Fruit fly (Drosophila melanogaster) whole organism, embryonic: ENCODE measurements around the gene CG11593.
A peak's percentile ranks its signal among the peaks of the same experiment; 100 is the strongest.

Source experiments
- CG10267 ChIP-seq: fragments of 200-800 bp; sonication (Bioruptor generic); optimal IDR thresholded peaks from 2 replicates; lab custom pipeline; 2018; ENCODE audit warnings: missing biosample characterization, mild to moderate bottlenecking, missing genetic modification characterization, moderate library complexity
- CG1233 ChIP-seq: fragments of 200-800 bp; sonication (Bioruptor generic); optimal IDR thresholded peaks from 4 replicates; lab custom pipeline; 2018; ENCODE audit warnings: missing biosample characterization, mild to moderate bottlenecking, missing genetic modification characterization
- CG12744 ChIP-seq: fragments of 200-800 bp; sonication (Bioruptor generic); optimal IDR thresholded peaks from 2 replicates; lab custom pipeline; 2016; ENCODE audit warnings: missing biosample characterization, missing genetic modification characterization
- CG13894 ChIP-seq: fragments of 200-800 bp; sonication (Bioruptor generic); optimal IDR thresholded peaks from 3 replicates; lab custom pipeline; 2018; ENCODE audit warnings: missing biosample characterization, mild to moderate bottlenecking, missing genetic modification characterization, moderate library complexity
- CG14014 ChIP-seq: fragments of 200-800 bp; sonication (Bioruptor generic); IDR thresholded peaks from 2 replicates; pipeline ENCODE4 v1.3.6; 2022; ENCODE audit warnings: missing biosample characterization, missing genetic modification characterization
- CG14860 ChIP-seq: fragments of 200-800 bp; sonication (Bioruptor generic); IDR thresholded peaks from 3 replicates; pipeline ENCODE4 v1.3.6; 2022; ENCODE audit warnings: missing biosample characterization, missing genetic modification characterization; ENCODE audit not compliant: partially characterized antibody
- CG17359 ChIP-seq: fragments of 200-800 bp; sonication (Bioruptor generic); optimal IDR thresholded peaks from 3 replicates; lab custom pipeline; 2018; ENCODE audit warnings: missing biosample characterization, mild to moderate bottlenecking, missing genetic modification characterization, moderate library complexity
- CG17912 ChIP-seq: fragments of 200-800 bp; sonication (Bioruptor generic); optimal IDR thresholded peaks from 2 replicates; lab custom pipeline; 2018; ENCODE audit warnings: missing biosample characterization, mild to moderate bottlenecking, missing genetic modification characterization
- CG18599 ChIP-seq: fragments of 200-800 bp; sonication (Bioruptor generic); optimal IDR thresholded peaks from 3 replicates; lab custom pipeline; 2017; ENCODE audit warnings: missing biosample characterization, missing genetic modification characterization, mild to moderate bottlenecking, moderate library complexity, missing genetic modification reagents
- CG30403 ChIP-seq: fragments of 200-800 bp; sonication (Bioruptor generic); optimal IDR thresholded peaks from 3 replicates; lab custom pipeline; 2016; ENCODE audit warnings: missing biosample characterization, missing genetic modification characterization
- CG30431 ChIP-seq: fragments of 200-800 bp; sonication (Bioruptor generic); optimal IDR thresholded peaks from 2 replicates; lab custom pipeline; 2017; ENCODE audit warnings: missing biosample characterization, missing genetic modification characterization
- CG31365 ChIP-seq: fragments of 200-800 bp; sonication (Bioruptor generic); optimal IDR thresholded peaks from 2 replicates; lab custom pipeline; 2018; ENCODE audit warnings: missing biosample characterization, mild to moderate bottlenecking, missing genetic modification characterization
- CG3163 ChIP-seq: fragments of 200-800 bp; sonication (Bioruptor generic); optimal IDR thresholded peaks from 3 replicates; lab custom pipeline; 2016; ENCODE audit warnings: missing biosample characterization, missing genetic modification characterization
- CG32772 ChIP-seq: fragments of 200-800 bp; sonication (Bioruptor generic); IDR thresholded peaks from 2 replicates; pipeline ENCODE4 v1.3.6; 2022; ENCODE audit warnings: missing biosample characterization, missing genetic modification characterization
- CG3726 ChIP-seq: fragments of 200-800 bp; sonication (Bioruptor generic); IDR thresholded peaks from 3 replicates; pipeline ENCODE4, ENCODE4 v1.3.6; 2022; ENCODE audit warnings: missing biosample characterization, missing genetic modification characterization
- CG4282 ChIP-seq: fragments of 200-800 bp; sonication (Bioruptor generic); optimal IDR thresholded peaks from 2 replicates; lab custom pipeline; 2016; ENCODE audit warnings: missing biosample characterization, missing genetic modification characterization
- CG43689 ChIP-seq: fragments of 200-800 bp; sonication (Bioruptor generic); IDR thresholded peaks from 2 replicates; pipeline ENCODE4 v1.3.6; 2022; ENCODE audit warnings: missing biosample characterization, missing genetic modification characterization
- CG7271 ChIP-seq: fragments of 200-800 bp; sonication (Bioruptor generic); optimal IDR thresholded peaks from 2 replicates; lab custom pipeline; 2018; ENCODE audit warnings: missing biosample characterization, mild to moderate bottlenecking, missing genetic modification characterization, moderate library complexity
- CG7786 ChIP-seq: fragments of 200-800 bp; sonication (Bioruptor generic); optimal IDR thresholded peaks from 2 replicates; lab custom pipeline; 2016; ENCODE audit warnings: missing biosample characterization, missing genetic modification characterization
- CG8359 ChIP-seq: fragments of 200-800 bp; sonication (Bioruptor generic); optimal IDR thresholded peaks from 2 replicates; lab custom pipeline; 2017; ENCODE audit warnings: missing biosample characterization, mild to moderate bottlenecking, missing genetic modification characterization, borderline replicate concordance
- CG9437 ChIP-seq: fragments of 200-800 bp; sonication (Bioruptor generic); optimal IDR thresholded peaks from 2 replicates; lab custom pipeline; 2018; ENCODE audit warnings: missing biosample characterization, mild to moderate bottlenecking, missing genetic modification characterization
- CkIIα-i1 ChIP-seq: fragments of 200-800 bp; sonication (Bioruptor generic); IDR thresholded peaks from 2 replicates; pipeline ENCODE4 v1.3.6; 2022; ENCODE audit warnings: missing biosample characterization, missing genetic modification characterization
- Hmx ChIP-seq: fragments of 200-800 bp; sonication (Bioruptor generic); optimal IDR thresholded peaks from 2 replicates; lab custom pipeline; 2016; ENCODE audit warnings: missing biosample characterization, missing genetic modification characterization
- Hr39 ChIP-seq: fragments of >200 bp; optimal IDR thresholded peaks from 2 replicates; lab custom pipeline; 2017
- Med ChIP-seq: fragments of 200-800 bp; sonication (Bioruptor generic); peaks from one replicate; lab custom pipeline; 2016; ENCODE audit warnings: missing biosample characterization, missing genetic modification characterization, mild to moderate bottlenecking, inconsistent platforms, moderate library complexity
- Mrtf ChIP-seq: fragments of 200-800 bp; sonication (Bioruptor generic); IDR thresholded peaks from 3 replicates; pipeline ENCODE4 v1.3.6; 2022; ENCODE audit warnings: missing biosample characterization, missing genetic modification characterization
- Oli ChIP-seq: fragments of 200-800 bp; sonication (Bioruptor generic); optimal IDR thresholded peaks from 2 replicates; lab custom pipeline; 2018; ENCODE audit warnings: missing biosample characterization, mild to moderate bottlenecking, missing genetic modification characterization, moderate library complexity
- Spps ChIP-seq: fragments of 200-800 bp; sonication (Bioruptor generic); optimal IDR thresholded peaks from 2 replicates; lab custom pipeline; 2018; ENCODE audit warnings: missing biosample characterization, mild to moderate bottlenecking, missing genetic modification characterization
- Sry-δ ChIP-seq: fragments of 200-800 bp; sonication (Bioruptor generic); optimal IDR thresholded peaks from 2 replicates; lab custom pipeline; 2016; ENCODE audit warnings: missing biosample characterization, missing genetic modification characterization
- Usf ChIP-seq: fragments of 200-800 bp; sonication (Bioruptor generic); optimal IDR thresholded peaks from 2 replicates; lab custom pipeline; 2017; ENCODE audit warnings: missing genotype, missing biosample characterization, missing genetic modification characterization
- al ChIP-seq: fragments of 200-800 bp; sonication (Bioruptor generic); IDR thresholded peaks from 2 replicates; pipeline ENCODE4 v1.3.6; 2022; ENCODE audit warnings: missing biosample characterization, missing genetic modification characterization
- bcd ChIP-seq: fragments of 200-800 bp; sonication (Bioruptor generic); optimal IDR thresholded peaks from 2 replicates; lab custom pipeline; 2017; ENCODE audit warnings: missing biosample characterization, mild to moderate bottlenecking, missing genetic modification characterization
- crp ChIP-seq, 2 experiments: fragments of 200-800 bp; sonication (Bioruptor generic); optimal IDR thresholded peaks; 2 replicates in 1 of 2; 3 replicates in 1 of 2; lab custom pipeline; 2017; ENCODE audit warnings: missing biosample characterization in 2 of 2, missing genetic modification characterization in 2 of 2, mild to moderate bottlenecking in 1 of 2, moderate library complexity in 1 of 2
- emc ChIP-seq: fragments of 200-800 bp; sonication (Bioruptor generic); optimal IDR thresholded peaks from 2 replicates; lab custom pipeline; 2016; ENCODE audit warnings: missing biosample characterization, missing genetic modification characterization
- fd96Cb ChIP-seq: fragments of 200-800 bp; sonication (Bioruptor generic); optimal IDR thresholded peaks from 2 replicates; lab custom pipeline; 2018; ENCODE audit warnings: missing biosample characterization, mild to moderate bottlenecking, missing genetic modification characterization, moderate library complexity
- kay ChIP-seq: fragments of 200-800 bp; sonication (Bioruptor generic); optimal IDR thresholded peaks from 2 replicates; lab custom pipeline; 2016; ENCODE audit warnings: missing biosample characterization, missing genetic modification characterization
- ken ChIP-seq: fragments of 200-800 bp; sonication (Bioruptor generic); IDR thresholded peaks from 3 replicates; pipeline ENCODE4 v1.3.6; 2022; ENCODE audit warnings: missing biosample characterization, missing genetic modification characterization
- lab ChIP-seq: fragments of 200-800 bp; sonication (Bioruptor generic); optimal IDR thresholded peaks from 3 replicates; lab custom pipeline; 2017; ENCODE audit warnings: missing biosample characterization, missing genetic modification characterization, mild to moderate bottlenecking, moderate library complexity, missing genetic modification reagents
- luna ChIP-seq: fragments of 200-800 bp; sonication (Bioruptor generic); optimal IDR thresholded peaks from 2 replicates; lab custom pipeline; 2016; ENCODE audit warnings: missing biosample characterization, missing genetic modification characterization
- nau ChIP-seq: fragments of 200-800 bp; sonication (Bioruptor generic); optimal IDR thresholded peaks from 3 replicates; lab custom pipeline; 2017; ENCODE audit warnings: missing biosample characterization, mild to moderate bottlenecking, missing genetic modification characterization, missing genetic modification reagents
- sens ChIP-seq: fragments of 200-800 bp; sonication (Bioruptor generic); peaks from one replicate; lab custom pipeline; 2016; ENCODE audit warnings: missing biosample characterization, missing genetic modification characterization
- sim ChIP-seq: fragments of 200-800 bp; sonication (Bioruptor generic); IDR thresholded peaks from 2 replicates; pipeline ENCODE4 v1.3.6; 2022; ENCODE audit warnings: missing biosample characterization, missing genetic modification characterization
- sima ChIP-seq: fragments of 200-800 bp; sonication (Bioruptor generic); optimal IDR thresholded peaks from 2 replicates; lab custom pipeline; 2016; ENCODE audit warnings: missing biosample characterization, missing genetic modification characterization
- tap ChIP-seq: fragments of 200-800 bp; optimal IDR thresholded peaks from 3 replicates; lab custom pipeline; 2019; ENCODE audit warnings: missing biosample characterization, mild to moderate bottlenecking, missing genetic modification characterization, moderate library complexity
- ttk ChIP-seq: fragments of 200-800 bp; sonication (Bioruptor generic); IDR thresholded peaks from 2 replicates; pipeline ENCODE4 v2.1.2; 2022; ENCODE audit warnings: missing biosample characterization, missing genetic modification characterization
- wdn ChIP-seq: fragments of 200-800 bp; sonication (Bioruptor generic); IDR thresholded peaks from 2 replicates; pipeline ENCODE4 v1.3.6; 2022; ENCODE audit warnings: missing biosample characterization, missing genetic modification characterization
- wek ChIP-seq: fragments of 200-800 bp; sonication (Bioruptor generic); optimal IDR thresholded peaks from 3 replicates; lab custom pipeline; 2018; ENCODE audit warnings: missing biosample characterization, mild to moderate bottlenecking, missing genetic modification characterization, moderate library complexity
- wor ChIP-seq: fragments of 200-800 bp; sonication (Bioruptor generic); IDR thresholded peaks from 2 replicates; pipeline ENCODE4 v1.3.6; 2022; ENCODE audit warnings: missing biosample characterization, missing genetic modification characterization
- zf30C ChIP-seq: fragments of 200-800 bp; sonication (Bioruptor generic); optimal IDR thresholded peaks from 3 replicates; lab custom pipeline; 2018; ENCODE audit warnings: missing biosample characterization, mild to moderate bottlenecking, missing genetic modification characterization
- zfh2 ChIP-seq: fragments of 200-800 bp; sonication (Bioruptor generic); optimal IDR thresholded peaks from 2 replicates; lab custom pipeline; 2016; ENCODE audit warnings: missing biosample characterization, missing genetic modification characterization

CG11593 gene

DNA sequence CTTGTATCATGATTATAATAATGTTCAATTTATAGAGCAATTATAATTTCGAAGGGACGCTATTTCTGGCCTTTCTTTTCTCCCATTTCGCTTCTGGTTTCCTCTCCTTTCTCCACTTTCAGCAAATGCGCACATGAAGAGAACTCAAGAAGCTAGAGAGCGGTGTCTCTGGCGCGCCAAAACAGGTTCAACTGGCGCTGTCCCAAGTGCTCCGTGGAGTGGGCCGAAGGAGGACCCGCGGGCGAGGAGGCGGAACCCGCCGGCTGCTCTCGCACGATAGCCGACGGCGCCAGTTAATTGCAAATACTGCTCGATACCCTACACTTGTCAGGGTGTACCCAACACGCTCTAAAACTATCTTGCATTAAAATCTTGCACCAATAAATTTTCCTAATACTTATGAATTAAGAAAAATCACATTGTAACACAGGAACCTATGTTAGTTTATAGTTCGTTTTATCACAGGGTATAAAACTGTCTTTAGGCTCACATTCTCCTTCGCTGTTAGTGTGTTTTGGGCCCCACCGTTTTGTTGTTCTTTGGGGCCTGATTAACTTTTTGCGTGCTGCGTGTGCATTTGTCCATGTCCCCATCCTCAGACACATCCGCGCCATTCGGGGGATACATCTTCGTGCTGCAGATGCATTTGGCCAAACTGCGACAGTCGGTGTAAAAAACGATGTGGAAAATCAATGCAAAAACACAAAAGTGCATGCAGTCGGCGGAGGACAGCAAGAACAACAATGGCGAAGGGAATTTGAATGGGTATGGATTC lies 30.1 kb upstream of the CG11593 start (continued):
- TF ChIP-seq CG13894 (tag; lab: Kevin White, UChicago) (no peak), CG7271 (peak; percentile 30), CG14014 (GFP tag; lab: Robert Waterston, UW) (peak; percentile 95), Usf (GFP tag; lab: Kevin White, UChicago) (peak; percentile 80), Hr39 (lab: Kevin White, UChicago) (no peak), fd96Cb (tag; lab: Kevin White, UChicago) (peak; percentile 82), CG17359 (tag; lab: Kevin White, UChicago) (peak; percentile 92), nau (GFP tag; lab: Kevin White, UChicago) (no peak), CG30431 (GFP tag; lab: Kevin White, UChicago) (peak; percentile 81), CG43689 (GFP tag; lab: Robert Waterston, UW) (peak; percentile 86), zf30C (GFP tag; lab: Kevin White, UChicago) (no peak), sens (GFP tag; lab: Kevin White, UChicago) (peak; percentile 92), CG14860 (GFP tag; lab: Robert Waterston, UW) (no peak), CG17912 (peak; percentile 30), CG10267 (peak; percentile 45), wdn (peak; percentile 88), Oli (tag; lab: Kevin White, UChicago) (peak; percentile 90), CG9437 (GFP tag; lab: Kevin White, UChicago) (peak; percentile 72), luna (GFP tag; lab: Kevin White, UChicago) (no peak), CG3726 (peak; percentile 89), emc (GFP tag; lab: Kevin White, UChicago) (peak; percentile 84), wek (peak; percentile 22), ken (GFP tag; lab: Robert Waterston, UW) (peak; percentile 94), CG1233 (GFP tag; lab: Kevin White, UChicago) (peak; percentile 69), kay (GFP tag; lab: Kevin White, UChicago) (no peak), CG31365 (tag; lab: Kevin White, UChicago) (peak; percentile 65), Sry-δ (GFP tag; lab: Kevin White, UChicago) (peak; percentile 51), lab (GFP tag; lab: Kevin White, UChicago) (peak; percentile 94), Med (GFP tag; lab: Kevin White, UChicago) (peak; percentile 99), al (GFP tag; lab: Robert Waterston, UW) (peak; percentile 91), CG32772 (GFP tag; lab: Robert Waterston, UW) (peak; percentile 93), sim (GFP tag; lab: Robert Waterston, UW) (peak; percentile 72; the same call in 1 of the 2 replicates), CG7786 (peak; percentile 93), CG12744 (peak; percentile 74), ttk (GFP tag; lab: Robert Waterston, UW) (peak; percentile 91), Spps (peak; percentile 45), CkIIα-i1 (no peak; the same call in 1 of the 2 replicates), CG18599 (GFP tag; lab: Kevin White, UChicago) (peak; percentile 90), bcd (GFP tag; lab: Kevin White, UChicago) (peak; percentile 89), Hmx (GFP tag; lab: Kevin White, UChicago) (peak; percentile 27), CG3163 (GFP tag; lab: Kevin White, UChicago) (peak; percentile 71), zfh2 (peak; percentile 94), wor (GFP tag; lab: Robert Waterston, UW) (peak; percentile 89), tap (tag; lab: Kevin White, UChicago) (peak; percentile 85), CG4282 (GFP tag; lab: Kevin White, UChicago) (peak; percentile 84), CG30403 (GFP tag; lab: Kevin White, UChicago) (peak; percentile 89), crp (GFP tag; optimal IDR thresholded peaks at IDR 0.05; lab: Kevin White, UChicago) (peak in 1 of 2 experiments; percentile 24), Mrtf (GFP tag; lab: Robert Waterston, UW) (peak; percentile 90), CG8359 (GFP tag; lab: Kevin White, UChicago) (peak; percentile 26), sima (GFP tag; lab: Kevin White, UChicago) (peak; percentile 39)
